Fruit fly (Drosophila melanogaster): ENCODE data around the gene Trc8.
A peak's percentile ranks its signal among the peaks of the same experiment; 100 is the strongest.

The Trc8 gene

DNA sequence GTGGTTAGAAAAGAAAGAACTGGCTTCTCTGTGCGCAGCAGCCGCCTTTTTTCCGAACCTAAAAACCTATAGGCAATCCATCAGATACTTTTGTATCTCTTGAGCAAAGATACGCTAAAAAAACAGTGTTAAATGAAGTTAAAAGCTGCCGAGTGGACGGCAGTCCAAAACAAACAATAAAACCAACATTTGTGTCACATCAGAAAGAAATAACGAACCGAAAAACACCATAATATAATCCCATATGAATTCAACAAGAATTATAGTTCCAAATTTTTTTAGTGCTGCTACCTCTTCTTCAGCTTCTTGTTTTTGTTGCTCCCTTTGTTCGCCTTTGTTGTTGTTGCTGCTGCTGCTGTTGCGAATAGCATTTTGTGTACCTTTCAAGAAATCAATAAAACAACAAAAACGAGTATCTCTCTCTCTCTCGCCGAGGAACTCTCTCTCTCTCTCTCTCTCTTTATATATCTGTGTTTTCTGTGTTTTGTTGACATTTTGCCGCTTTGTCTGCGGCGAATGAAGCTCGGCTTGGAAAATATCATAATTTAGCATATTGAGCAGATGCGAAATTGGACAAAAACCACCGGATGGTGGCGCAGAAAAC lies 45.7 kb downstream of the Trc8 start:
- no peak for TF ChIP-seq CG17806 (tag; optimal IDR thresholded peaks at IDR 0.05)
- peak; percentile 13 for TF ChIP-seq CG8159 (tag; optimal IDR thresholded peaks at IDR 0.05)
- TF ChIP-seq CG8301 (tag; optimal IDR thresholded peaks at IDR 0.05) = no peak
- no peak for TF ChIP-seq rn (GFP tag; IDR thresholded peaks at IDR 0.05)
- no peak for TF ChIP-seq CG10348 (GFP tag; IDR thresholded peaks at IDR 0.05)

dm6 chr3R:29457215-29457614 lies 46.4 kb downstream of the Trc8 start:
- no peak for TF ChIP-seq CG15710 (tag; optimal IDR thresholded peaks at IDR 0.05)
- TF ChIP-seq fd96Ca (GFP tag; IDR thresholded peaks at IDR 0.05) = 0 out of 3 replicates have a peak, but pooled peaks have one; percentile 14
- peak; percentile 64; the same call in 1 of the 3 replicates for TF ChIP-seq CG4496 (GFP tag; IDR thresholded peaks at IDR 0.05)
- no peak for TF ChIP-seq CG9948 (tag; optimal IDR thresholded peaks at IDR 0.05)
- no peak for TF ChIP-seq EcR (GFP tag; optimal IDR thresholded peaks at IDR 0.05)

DNA sequence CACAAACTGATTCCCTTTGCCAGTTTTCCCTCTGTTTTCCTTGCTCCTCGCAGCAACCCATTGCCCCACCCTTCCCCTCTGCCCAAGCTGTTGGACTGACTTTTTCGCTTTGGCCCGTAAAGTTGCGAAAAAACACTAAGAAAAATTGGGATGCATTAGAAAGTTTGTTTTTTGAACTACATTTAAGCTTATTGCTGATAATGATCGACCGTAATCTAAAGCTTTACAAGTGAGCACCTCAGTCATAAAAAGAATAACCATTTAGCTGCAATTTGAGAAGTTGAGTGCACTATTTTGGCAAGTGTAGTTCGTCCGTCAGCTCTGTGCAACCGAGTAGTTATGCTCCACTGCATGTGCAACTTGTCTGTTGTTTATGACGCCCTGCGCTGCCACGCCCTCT lies 53.3 kb downstream of the Trc8 start:
- TF ChIP-seq EcR (GFP tag; optimal IDR thresholded peaks at IDR 0.05) (no peak), CG8159 (tag; optimal IDR thresholded peaks at IDR 0.05) (peak; percentile 39), Ets98B (GFP tag; IDR thresholded peaks at IDR 0.05) (0 out of 2 replicates have a peak, but pooled peaks have one; percentile 38), rn (GFP tag; IDR thresholded peaks at IDR 0.05) (peak; percentile 8; the same call in 1 of the 2 replicates), CG12605 (GFP tag; IDR thresholded peaks at IDR 0.05) (no peak), gl (tag; optimal IDR thresholded peaks at IDR 0.05) (no peak), CG4496 (GFP tag; IDR thresholded peaks at IDR 0.05) (peak; percentile 51; the same call in 2 of the 3 replicates), CG17806 (tag; optimal IDR thresholded peaks at IDR 0.05) (peak; percentile 29), CG13204 (GFP tag; optimal IDR thresholded peaks at IDR 0.05) (no peak), Pif1A (GFP tag; optimal IDR thresholded peaks at IDR 0.05) (peak; percentile 36), CG14655 (GFP tag; optimal IDR thresholded peaks at IDR 0.05) (peak; percentile 61), CG8301 (tag; optimal IDR thresholded peaks at IDR 0.05) (peak; percentile 60), CG9948 (tag; optimal IDR thresholded peaks at IDR 0.05) (peak; percentile 26), fd96Ca (GFP tag; IDR thresholded peaks at IDR 0.05) (peak; percentile 65; the same call in 2 of the 3 replicates), Snoo (tag; optimal IDR thresholded peaks at IDR 0.05) (no peak)

Measured in whole organism, pupa.